Worm (Caenorhabditis elegans) whole organism, young adult: ENCODE results near the gene clec-64.

Source experiments
- B0336.3 ChIP-seq: fragments of 200-800 bp; sonication (Bioruptor generic); IDR thresholded peaks from 2 replicates; pipeline ENCODE4 v1.3.6; 2022; ENCODE audit warnings: missing genetic modification characterization, missing compliant biosample characterization
- D2030.7 ChIP-seq: fragments of 200-800 bp; sonication (Bioruptor generic); IDR thresholded peaks from 2 replicates; pipeline ENCODE4 v1.3.6; 2022; ENCODE audit warnings: missing genetic modification reagents, missing genetic modification characterization, missing compliant biosample characterization
- F10E7.11 ChIP-seq: sonication (generic microtip); optimal IDR thresholded peaks from 2 replicates; lab custom pipeline; 2017; ENCODE audit warnings: mild to moderate bottlenecking, missing genetic modification characterization, moderate library complexity, missing compliant biosample characterization
- F22D6.2 ChIP-seq: sonication (generic microtip); optimal IDR thresholded peaks from 2 replicates; lab custom pipeline; 2016; ENCODE audit warnings: mild to moderate bottlenecking, missing genetic modification characterization, missing compliant biosample characterization
- F33H1.4 ChIP-seq: fragments of 200-800 bp; sonication (Bioruptor generic); IDR thresholded peaks from 2 replicates; pipeline ENCODE4 v1.3.6; 2022; ENCODE audit warnings: missing genetic modification reagents, missing genetic modification characterization, missing compliant biosample characterization
- F39B2.1 ChIP-seq: fragments of 200-800 bp; sonication (Bioruptor generic); IDR thresholded peaks from 2 replicates; pipeline ENCODE4 v1.3.6; 2022; ENCODE audit warnings: missing genetic modification reagents, missing genetic modification characterization, missing compliant biosample characterization
- F49E8.2 ChIP-seq: sonication (generic microtip); optimal IDR thresholded peaks from 3 replicates; lab custom pipeline; 2017; ENCODE audit warnings: missing genetic modification characterization, mild to moderate bottlenecking, missing compliant biosample characterization, antibody characterized with exemption, moderate library complexity; ENCODE audit not compliant: insufficient read depth
- F57A8.1 ChIP-seq: fragments of 200-800 bp; sonication (Bioruptor generic); optimal IDR thresholded peaks from 2 replicates; lab custom pipeline; 2018; ENCODE audit warnings: mild to moderate bottlenecking, missing genetic modification characterization, moderate library complexity, missing compliant biosample characterization
- K11D2.4 ChIP-seq: fragments of 200-800 bp; sonication (Bioruptor generic); IDR thresholded peaks from 2 replicates; pipeline ENCODE4 v1.3.6; 2022; ENCODE audit warnings: missing genetic modification reagents, missing genetic modification characterization, missing compliant biosample characterization
- Y79H2A.3 ChIP-seq: fragments of 200-800 bp; sonication (Bioruptor generic); conservative IDR thresholded peaks from 2 replicates; pipeline ENCODE4 v1.3.6; 2022; ENCODE audit warnings: missing genetic modification reagents, missing genetic modification characterization, missing compliant biosample characterization
- Y95B8A.8 ChIP-seq: fragments of 200-800 bp; sonication (Bioruptor generic); IDR thresholded peaks from 2 replicates; pipeline ENCODE4 v1.3.6; 2022; ENCODE audit warnings: missing genetic modification reagents, missing genetic modification characterization, missing compliant biosample characterization
- aptf-2 ChIP-seq: fragments of 200-800 bp; sonication (Bioruptor generic); conservative IDR thresholded peaks from 2 replicates; pipeline ENCODE4 v1.3.6; 2022; ENCODE audit warnings: missing genetic modification reagents, missing genetic modification characterization, missing compliant biosample characterization
- aptf-3 ChIP-seq: fragments of 200-800 bp; sonication (Bioruptor generic); IDR thresholded peaks from 2 replicates; pipeline ENCODE4 v1.3.6; 2022; ENCODE audit warnings: missing genetic modification characterization, missing compliant biosample characterization
- atf-7 ChIP-seq: sonication (generic microtip); optimal IDR thresholded peaks from 2 replicates; lab custom pipeline; 2017; ENCODE audit warnings: mild to moderate bottlenecking, missing genetic modification characterization, missing compliant biosample characterization
- attf-3 ChIP-seq: fragments of 200-800 bp; sonication (Bioruptor generic); conservative IDR thresholded peaks from 2 replicates; pipeline ENCODE4 v1.3.6; 2022; ENCODE audit warnings: missing genetic modification reagents, missing genetic modification characterization, missing compliant biosample characterization
- attf-5 ChIP-seq: fragments of 200-800 bp; sonication (Bioruptor generic); optimal IDR thresholded peaks from 2 replicates; lab custom pipeline; 2018; ENCODE audit warnings: mild to moderate bottlenecking, missing genetic modification characterization, missing compliant biosample characterization
- bed-1 ChIP-seq: fragments of 200-800 bp; sonication (Bioruptor generic); IDR thresholded peaks from 2 replicates; pipeline ENCODE4 v1.3.6; 2022; ENCODE audit warnings: missing genetic modification reagents, missing genetic modification characterization, missing compliant biosample characterization
- cebp-2 ChIP-seq: fragments of 200-800 bp; sonication (Bioruptor generic); IDR thresholded peaks from 2 replicates; pipeline ENCODE4 v1.3.6; 2022; ENCODE audit warnings: missing genetic modification characterization, missing compliant biosample characterization
- ceh-40 ChIP-seq: fragments of 200-800 bp; sonication (Bioruptor generic); IDR thresholded peaks from 2 replicates; pipeline ENCODE4 v1.3.6; 2022; ENCODE audit warnings: missing genetic modification characterization, missing compliant biosample characterization
- ceh-91 ChIP-seq: fragments of 200-800 bp; sonication (Bioruptor generic); IDR thresholded peaks from 2 replicates; pipeline ENCODE4 v1.3.6; 2022; ENCODE audit warnings: missing genetic modification reagents, missing genetic modification characterization, missing compliant biosample characterization
- chd-7 ChIP-seq: sonication (generic microtip); optimal IDR thresholded peaks from 2 replicates; lab custom pipeline; 2016; ENCODE audit warnings: mild to moderate bottlenecking, missing genetic modification characterization, moderate library complexity, missing compliant biosample characterization
- die-1 ChIP-seq: sonication (generic microtip); optimal IDR thresholded peaks from 2 replicates; lab custom pipeline; 2016; ENCODE audit warnings: missing genotype, mild to moderate bottlenecking, missing genetic modification characterization, missing compliant biosample characterization
- dox-1 ChIP-seq: fragments of 200-800 bp; sonication (Bioruptor generic); IDR thresholded peaks from 2 replicates; pipeline ENCODE4 v1.3.6; 2022; ENCODE audit warnings: missing genetic modification reagents, missing genetic modification characterization, missing compliant biosample characterization
- dpl-1 ChIP-seq: fragments of 150-350 bp; optimal IDR thresholded peaks from 2 replicates; lab custom pipeline; 2014; ENCODE audit warnings: missing biosample characterization, missing genetic modification reagents, missing genetic modification characterization
- efl-1 ChIP-seq: fragments of 150-350 bp; optimal IDR thresholded peaks from 2 replicates; lab custom pipeline; 2014; ENCODE audit warnings: missing biosample characterization, missing genetic modification reagents, missing genetic modification characterization
- egl-18 ChIP-seq: fragments of 200-800 bp; sonication (Bioruptor generic); IDR thresholded peaks from 2 replicates; pipeline ENCODE4 v1.3.6; 2022; ENCODE audit warnings: missing genetic modification reagents, missing genetic modification characterization, missing compliant biosample characterization
- egl-44 ChIP-seq: fragments of 200-800 bp; sonication (Bioruptor generic); IDR thresholded peaks from 2 replicates; pipeline ENCODE4 v1.3.6; 2022; ENCODE audit warnings: missing genetic modification reagents, missing genetic modification characterization, missing compliant biosample characterization
- egrh-3 ChIP-seq: fragments of 200-800 bp; sonication (Bioruptor generic); IDR thresholded peaks from 2 replicates; pipeline ENCODE4 v1.3.6; 2022; ENCODE audit warnings: missing genetic modification reagents, missing genetic modification characterization, missing compliant biosample characterization
- ekl-4 ChIP-seq: fragments of 200-800 bp; sonication (Bioruptor generic); IDR thresholded peaks from 2 replicates; pipeline ENCODE4 v1.3.6; 2022; ENCODE audit warnings: missing genetic modification reagents, missing genetic modification characterization, missing compliant biosample characterization
- hmg-1.2 ChIP-seq: fragments of 200-800 bp; sonication (Bioruptor generic); IDR thresholded peaks from 2 replicates; pipeline ENCODE4 v1.3.6; 2022; ENCODE audit warnings: missing genetic modification reagents, missing genetic modification characterization, missing compliant biosample characterization
- lin-26 ChIP-seq: fragments of 200-800 bp; sonication (Bioruptor generic); IDR thresholded peaks from 2 replicates; pipeline ENCODE4 v1.3.6; 2022; ENCODE audit warnings: missing genetic modification reagents, missing genetic modification characterization, missing compliant biosample characterization
- lin-35 ChIP-seq, 3 experiments: fragments of 150-350 bp in 2 of 3; sonication (generic microtip) in 1 of 3; optimal IDR thresholded peaks; 2 replicates each; lab custom pipeline; 2014 to 2018; ENCODE audit warnings: missing biosample characterization in 3 of 3, missing genetic modification characterization in 3 of 3, missing genetic modification reagents in 3 of 3
- lin-54 ChIP-seq: fragments of 200-800 bp; sonication (Bioruptor generic); optimal IDR thresholded peaks from 2 replicates; lab custom pipeline; 2018; ENCODE audit warnings: mild to moderate bottlenecking, missing genetic modification characterization, missing compliant biosample characterization
- madf-3 ChIP-seq: fragments of 200-800 bp; sonication (Bioruptor generic); IDR thresholded peaks from 2 replicates; pipeline ENCODE4 v1.3.6; 2022; ENCODE audit warnings: missing genetic modification reagents, missing genetic modification characterization, missing compliant biosample characterization
- madf-6 ChIP-seq: fragments of 200-800 bp; sonication (Bioruptor generic); IDR thresholded peaks from 2 replicates; pipeline ENCODE4 v1.3.6; 2022; ENCODE audit warnings: missing genetic modification reagents, missing genetic modification characterization, missing compliant biosample characterization
- mcd-1 ChIP-seq: fragments of 200-800 bp; sonication (Bioruptor generic); IDR thresholded peaks from 2 replicates; pipeline ENCODE4 v1.3.6; 2022; ENCODE audit warnings: missing genetic modification reagents, missing genetic modification characterization, missing compliant biosample characterization
- nhr-179 ChIP-seq: sonication (generic microtip); optimal IDR thresholded peaks from 2 replicates; lab custom pipeline; 2016; ENCODE audit warnings: mild to moderate bottlenecking, missing genetic modification characterization, missing compliant biosample characterization
- pha-4 ChIP-seq: fragments of 150-350 bp; sonication (generic microtip); optimal IDR thresholded peaks from 2 replicates; lab custom pipeline; 2014; ENCODE audit warnings: missing biosample characterization, missing genetic modification reagents, missing genetic modification characterization
- rcor-1 ChIP-seq: fragments of 200-800 bp; sonication (Bioruptor generic); IDR thresholded peaks from 2 replicates; pipeline ENCODE4 v1.3.6; 2022; ENCODE audit warnings: missing genetic modification reagents, missing genetic modification characterization, missing compliant biosample characterization
- repo-1 ChIP-seq: sonication (generic microtip); optimal IDR thresholded peaks from 2 replicates; lab custom pipeline; 2017; ENCODE audit warnings: mild to moderate bottlenecking, missing genetic modification characterization, missing compliant biosample characterization
- rpc-1 ChIP-seq, 2 experiments: fragments of 150-350 bp in 1 of 2; sonication (generic microtip) in 1 of 2; optimal IDR thresholded peaks; 2 replicates each; lab custom pipeline; 2014 to 2018; ENCODE audit warnings: missing biosample characterization in 1 of 2, missing genetic modification characterization in 1 of 2, missing genetic modification reagents in 1 of 2, missing genotype in 1 of 2
- tbx-9 ChIP-seq: sonication (generic microtip); optimal IDR thresholded peaks from 2 replicates; lab custom pipeline; 2016; ENCODE audit warnings: borderline replicate concordance, missing genetic modification characterization, inconsistent platforms, missing compliant biosample characterization
- tlf-1 ChIP-seq: fragments of 200-800 bp; sonication (Bioruptor generic); optimal IDR thresholded peaks from 2 replicates; lab custom pipeline; 2018; ENCODE audit warnings: mild to moderate bottlenecking, missing genetic modification characterization, missing compliant biosample characterization
- zfh-2 ChIP-seq: fragments of 200-800 bp; sonication (Bioruptor generic); conservative IDR thresholded peaks from 2 replicates; pipeline ENCODE4 v1.3.6; 2022; ENCODE audit warnings: missing genetic modification reagents, missing genetic modification characterization, missing compliant biosample characterization
- ztf-18 ChIP-seq: sonication (generic microtip); optimal IDR thresholded peaks from 2 replicates; lab custom pipeline; 2016; ENCODE audit warnings: missing genotype, mild to moderate bottlenecking, missing genetic modification characterization, missing compliant biosample characterization
- ztf-22 ChIP-seq: fragments of 200-800 bp; sonication (Bioruptor generic); optimal IDR thresholded peaks from 2 replicates; lab custom pipeline; 2018; ENCODE audit warnings: mild to moderate bottlenecking, missing genetic modification characterization, moderate library complexity, missing compliant biosample characterization
- ztf-25 ChIP-seq: fragments of 200-800 bp; sonication (Bioruptor generic); IDR thresholded peaks from 2 replicates; pipeline ENCODE4 v1.3.6; 2022; ENCODE audit warnings: missing genetic modification reagents, missing genetic modification characterization, missing compliant biosample characterization
- ztf-28 ChIP-seq: fragments of 200-800 bp; sonication (Bioruptor generic); IDR thresholded peaks from 2 replicates; pipeline ENCODE4 v1.3.6; 2022; ENCODE audit warnings: missing genetic modification reagents, missing genetic modification characterization, missing compliant biosample characterization

clec-64 gene

ce11 chrII:12908779-12909178 is 10.7 kb downstream of the clec-64 start, which contains the start of gene ddn-2:
TSS of gene ddn-2 (plus strand) at chrII:12909079.
- TF ChIP-seq ztf-22 (no peak), dox-1 (no peak), chd-7 (tag; lab: Kevin White, UChicago) (no peak), lin-26 (GFP tag; lab: Robert Waterston, UW) (no peak), mcd-1 (GFP tag; lab: Robert Waterston, UW) (no peak), F49E8.2 (tag; lab: Kevin White, UChicago) (no peak), rcor-1 (GFP tag; lab: Robert Waterston, UW) (no peak), K11D2.4 (GFP tag; lab: Robert Waterston, UW) (no peak), egrh-3 (GFP tag; lab: Robert Waterston, UW) (no peak), dpl-1 (GFP tag; lab: Kevin White, UChicago) (no peak), F22D6.2 (tag; lab: Kevin White, UChicago) (no peak), aptf-2 (no peak), Y79H2A.3 (no peak), cebp-2 (GFP tag; lab: Robert Waterston, UW) (no peak), lin-54 (GFP tag; lab: Kevin White, UChicago) (no peak), F33H1.4 (GFP tag; lab: Robert Waterston, UW) (no peak), rpc-1 (optimal IDR thresholded peaks at IDR 0.05; lab: Kevin White, UChicago) (no peak), rpc-1 (tag; optimal IDR thresholded peaks at IDR 0.05; lab: Kevin White, UChicago) (no peak), egl-44 (no peak), repo-1 (tag; lab: Kevin White, UChicago) (no peak)
- TF ChIP-seq, all 124 proteins: peak for 0

DNA sequence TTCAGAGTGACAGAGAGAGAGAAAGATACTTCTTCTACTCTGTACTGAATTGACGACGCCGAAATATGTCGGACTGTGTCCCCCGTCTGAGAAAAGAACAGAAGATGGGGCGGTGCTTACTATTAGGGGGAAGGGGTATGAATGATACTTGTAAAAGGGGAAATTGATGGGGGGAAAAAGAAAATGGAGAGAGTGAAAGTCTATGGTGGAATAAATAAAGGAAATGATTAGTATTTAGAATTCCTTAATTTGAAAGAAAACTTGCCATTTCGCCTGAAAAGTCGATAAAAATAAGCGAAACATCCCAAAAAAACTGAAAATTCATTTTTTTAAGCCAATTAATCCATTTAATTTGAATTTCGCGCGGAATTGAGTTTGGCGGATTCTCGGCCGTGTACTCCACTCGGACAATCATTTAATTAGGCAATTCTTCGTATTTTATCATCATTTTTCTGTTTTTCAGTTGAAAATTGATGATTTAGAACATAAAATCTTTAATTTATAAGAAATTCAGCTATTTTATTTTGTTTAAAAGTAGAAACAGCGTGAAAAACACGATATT is 16.6 kb downstream of the clec-64 start, which contains the start of gene F35C5.12:
Gene F35C5.12 (minus strand): TSS at position 51 of the 562 bp plus-strand sequence.
- no peak for TF ChIP-seq atf-7 (tag; lab: Kevin White, UChicago)
- no peak for TF ChIP-seq ceh-91 (GFP tag; lab: Robert Waterston, UW)
- TF ChIP-seq bed-1 (GFP tag; lab: Robert Waterston, UW) = no peak
- TF ChIP-seq rcor-1 (GFP tag; lab: Robert Waterston, UW) = no peak
- no peak for TF ChIP-seq F10E7.11 (tag; lab: Kevin White, UChicago)
- TF ChIP-seq dpl-1 (GFP tag; lab: Kevin White, UChicago) = peak; percentile 70
- no peak for TF ChIP-seq die-1 (tag; lab: Kevin White, UChicago)
- TF ChIP-seq ztf-25 (GFP tag; lab: Robert Waterston, UW) = no peak
- TF ChIP-seq pha-4 (tag; lab: Kevin White, UChicago) = no peak
- no peak for TF ChIP-seq egl-44
- peak; percentile 63 for TF ChIP-seq attf-3 (GFP tag; lab: Robert Waterston, UW)
- no peak for TF ChIP-seq madf-3 (GFP tag; lab: Robert Waterston, UW)
- TF ChIP-seq efl-1 (GFP tag; lab: Kevin White, UChicago) = peak; percentile 65
- TF ChIP-seq F57A8.1 (GFP tag; lab: Kevin White, UChicago) = no peak
- TF ChIP-seq ceh-40 (GFP tag; lab: Robert Waterston, UW) = no peak
- no peak for TF ChIP-seq F39B2.1 (GFP tag; lab: Robert Waterston, UW)
- TF ChIP-seq attf-5 = no peak
- no peak for TF ChIP-seq tlf-1 (GFP tag; lab: Kevin White, UChicago)
- TF ChIP-seq D2030.7 = peak; percentile 56
- TF ChIP-seq B0336.3 (GFP tag; lab: Robert Waterston, UW) = no peak
- TF ChIP-seq tbx-9 (tag; lab: Kevin White, UChicago) = no peak
- no peak for TF ChIP-seq Y95B8A.8 (GFP tag; lab: Robert Waterston, UW)
- no peak for TF ChIP-seq ztf-28 (GFP tag; lab: Robert Waterston, UW)
- no peak for TF ChIP-seq F49E8.2 (tag; lab: Kevin White, UChicago)
- no peak for TF ChIP-seq zfh-2 (GFP tag; lab: Robert Waterston, UW)
- no peak for TF ChIP-seq ztf-18 (tag; lab: Kevin White, UChicago)
- TF ChIP-seq aptf-3 = no peak
- TF ChIP-seq egl-18 (GFP tag; lab: Robert Waterston, UW) = no peak
- TF ChIP-seq hmg-1.2 (GFP tag; lab: Robert Waterston, UW) = no peak
- peak in 1 of 3 experiments; percentile 63 for TF ChIP-seq lin-35 (GFP tag; optimal IDR thresholded peaks at IDR 0.05; lab: Kevin White, UChicago)
- no peak for TF ChIP-seq ztf-22
- TF ChIP-seq madf-6 (GFP tag; lab: Robert Waterston, UW) = peak; percentile 53
- no peak for TF ChIP-seq nhr-179 (tag; lab: Kevin White, UChicago)
- no peak for TF ChIP-seq ekl-4 (GFP tag; lab: Robert Waterston, UW)
